Fruit fly (Drosophila melanogaster) S2 (cell line): Measurements from ENCODE around the gene dmrt11E.

Source experiments
- CG8478 ChIP-seq: fragments of >200 bp; optimal IDR thresholded peaks from 2 replicates; lab custom pipeline; 2018
- CTCF ChIP-seq, 2 experiments: fragments of >200 bp; optimal IDR thresholded peaks; 2 replicates each; lab custom pipeline; 2018

- no peak for TF ChIP-seq CG8478
- no peak for TF ChIP-seq CTCF (optimal IDR thresholded peaks at IDR 0.05; lab: Kevin White, UChicago)
Measured at dm6 chrX:13402763-13403162, 34.8 kb downstream of the dmrt11E start, which contains the start of gene CG12725.
